Fruit fly (Drosophila melanogaster) whole organism, embryonic: ENCODE data around the gene CG13031.

ENCODE experiments used
- BtbVII ChIP-seq: fragments of 200-800 bp; sonication (Bioruptor generic); optimal IDR thresholded peaks from 3 replicates; lab custom pipeline; 2017; ENCODE audit warnings: missing biosample characterization, mild to moderate bottlenecking, missing genetic modification characterization
- CG10321 ChIP-seq: fragments of 200-800 bp; sonication (Bioruptor generic); IDR thresholded peaks from 2 replicates; pipeline ENCODE4 v1.3.6; 2022; ENCODE audit warnings: missing biosample characterization, missing genetic modification characterization
- CG12219 ChIP-seq: fragments of 200-800 bp; sonication (Bioruptor generic); optimal IDR thresholded peaks from 3 replicates; lab custom pipeline; 2018; ENCODE audit warnings: missing biosample characterization, mild to moderate bottlenecking, missing genetic modification characterization
- CG12769 ChIP-seq: fragments of 200-800 bp; sonication (Bioruptor generic); optimal IDR thresholded peaks from 2 replicates; lab custom pipeline; 2019; ENCODE audit warnings: missing biosample characterization, mild to moderate bottlenecking, missing genetic modification characterization, moderate library complexity
- CG12942 ChIP-seq: fragments of 200-800 bp; sonication (Bioruptor generic); optimal IDR thresholded peaks from 3 replicates; lab custom pipeline; 2016; ENCODE audit warnings: missing biosample characterization, missing genetic modification characterization
- CG13775 ChIP-seq: fragments of 200-800 bp; sonication (Bioruptor generic); optimal IDR thresholded peaks from 3 replicates; lab custom pipeline; 2017; ENCODE audit warnings: missing biosample characterization, mild to moderate bottlenecking, missing genetic modification characterization
- CG14014 ChIP-seq: fragments of 200-800 bp; sonication (Bioruptor generic); IDR thresholded peaks from 2 replicates; pipeline ENCODE4 v1.3.6; 2022; ENCODE audit warnings: missing biosample characterization, missing genetic modification characterization
- CG14710 ChIP-seq: fragments of 200-800 bp; sonication (Bioruptor generic); optimal IDR thresholded peaks from 3 replicates; lab custom pipeline; 2019; ENCODE audit warnings: missing biosample characterization, mild to moderate bottlenecking, missing genetic modification characterization, moderate library complexity
- CG14965 ChIP-seq: fragments of 200-800 bp; sonication (Bioruptor generic); optimal IDR thresholded peaks from 2 replicates; lab custom pipeline; 2016; ENCODE audit warnings: missing biosample characterization, missing genetic modification characterization, borderline replicate concordance
- CG1529 ChIP-seq: fragments of 200-800 bp; sonication (Bioruptor generic); optimal IDR thresholded peaks from 3 replicates; lab custom pipeline; 2018; ENCODE audit warnings: missing biosample characterization, missing genetic modification characterization
- CG15601 ChIP-seq: fragments of 200-800 bp; sonication (Bioruptor generic); optimal IDR thresholded peaks from 3 replicates; lab custom pipeline; 2019; ENCODE audit warnings: missing biosample characterization, mild to moderate bottlenecking, missing genetic modification characterization, moderate library complexity
- CG15696 ChIP-seq: fragments of 200-800 bp; sonication (Bioruptor generic); optimal IDR thresholded peaks from 2 replicates; lab custom pipeline; 2019; ENCODE audit warnings: missing biosample characterization, mild to moderate bottlenecking, missing genetic modification characterization, moderate library complexity
- CG17361 ChIP-seq: fragments of 200-800 bp; sonication (Bioruptor generic); IDR thresholded peaks from 3 replicates; pipeline ENCODE4 v1.3.6; 2022; ENCODE audit warnings: missing biosample characterization, missing genetic modification characterization
- CG17385 ChIP-seq: fragments of 200-800 bp; sonication (Bioruptor generic); optimal IDR thresholded peaks from 3 replicates; lab custom pipeline; 2018; ENCODE audit warnings: missing biosample characterization, mild to moderate bottlenecking, missing genetic modification characterization
- CG17568 ChIP-seq: fragments of 200-800 bp; sonication (Bioruptor generic); optimal IDR thresholded peaks from 2 replicates; lab custom pipeline; 2018; ENCODE audit warnings: missing biosample characterization, mild to moderate bottlenecking, missing genetic modification characterization, moderate library complexity
- CG18599 ChIP-seq: fragments of 200-800 bp; sonication (Bioruptor generic); optimal IDR thresholded peaks from 3 replicates; lab custom pipeline; 2017; ENCODE audit warnings: missing biosample characterization, missing genetic modification characterization, mild to moderate bottlenecking, moderate library complexity, missing genetic modification reagents
- CG3995 ChIP-seq: fragments of 200-800 bp; sonication (Bioruptor generic); optimal IDR thresholded peaks from 3 replicates; lab custom pipeline; 2016; ENCODE audit warnings: missing biosample characterization, missing genetic modification characterization
- CG42726 ChIP-seq: fragments of 200-800 bp; sonication (Bioruptor generic); IDR thresholded peaks from 2 replicates; pipeline ENCODE4 v1.3.6; 2022; ENCODE audit warnings: missing biosample characterization, missing genetic modification characterization; ENCODE audit not compliant: partially characterized antibody
- CG4328 ChIP-seq: fragments of 200-800 bp; sonication (Bioruptor generic); optimal IDR thresholded peaks from 3 replicates; lab custom pipeline; 2017; ENCODE audit warnings: missing biosample characterization, missing genetic modification reagents, missing genetic modification characterization
- CG6765 ChIP-seq: fragments of 200-800 bp; sonication (Bioruptor generic); optimal IDR thresholded peaks from 3 replicates; lab custom pipeline; 2017; ENCODE audit warnings: missing biosample characterization, mild to moderate bottlenecking, missing genetic modification characterization
- CG7372 ChIP-seq: fragments of 200-800 bp; sonication (Bioruptor generic); IDR thresholded peaks from 2 replicates; pipeline ENCODE4 v1.3.6; 2022; ENCODE audit warnings: missing biosample characterization, missing genetic modification characterization
- CG7745 ChIP-seq: fragments of 200-800 bp; sonication (Bioruptor generic); optimal IDR thresholded peaks from 2 replicates; lab custom pipeline; 2018; ENCODE audit warnings: missing biosample characterization, mild to moderate bottlenecking, missing genetic modification characterization, moderate library complexity
- CG9817 ChIP-seq: fragments of 200-800 bp; sonication (Bioruptor generic); optimal IDR thresholded peaks from 2 replicates; lab custom pipeline; 2018; ENCODE audit warnings: missing biosample characterization, mild to moderate bottlenecking, missing genetic modification characterization, moderate library complexity
- CG9932 ChIP-seq: fragments of 200-800 bp; sonication (Bioruptor generic); IDR thresholded peaks from 2 replicates; pipeline ENCODE4 v1.3.6; 2022; ENCODE audit warnings: missing biosample characterization, missing genetic modification characterization
- Dip3 ChIP-seq: fragments of 200-800 bp; sonication (Bioruptor generic); optimal IDR thresholded peaks from 3 replicates; lab custom pipeline; 2016; ENCODE audit warnings: missing biosample characterization, missing genetic modification characterization
- HLH54F ChIP-seq: fragments of 200-800 bp; sonication (Bioruptor generic); optimal IDR thresholded peaks from 3 replicates; lab custom pipeline; 2016; ENCODE audit warnings: missing biosample characterization, missing genetic modification characterization
- HmgD ChIP-seq: fragments of 200-800 bp; sonication (Bioruptor generic); optimal IDR thresholded peaks from 3 replicates; lab custom pipeline; 2016; ENCODE audit warnings: missing biosample characterization, missing genetic modification characterization
- Kr ChIP-seq: fragments of 200-800 bp; sonication (Bioruptor generic); optimal IDR thresholded peaks from 2 replicates; lab custom pipeline; 2017; ENCODE audit warnings: missing biosample characterization, mild to moderate bottlenecking, missing genetic modification characterization
- Lhr ChIP-seq: fragments of 200-800 bp; sonication (Bioruptor generic); optimal IDR thresholded peaks from 3 replicates; lab custom pipeline; 2017; ENCODE audit warnings: mild to moderate bottlenecking, missing biosample characterization, missing genetic modification reagents, missing genetic modification characterization
- MTF-1 ChIP-seq: fragments of 200-800 bp; sonication (Bioruptor generic); optimal IDR thresholded peaks from 2 replicates; lab custom pipeline; 2018; ENCODE audit warnings: missing biosample characterization, mild to moderate bottlenecking, missing genetic modification characterization, borderline replicate concordance
- Oli ChIP-seq: fragments of 200-800 bp; sonication (Bioruptor generic); optimal IDR thresholded peaks from 2 replicates; lab custom pipeline; 2018; ENCODE audit warnings: missing biosample characterization, mild to moderate bottlenecking, missing genetic modification characterization, moderate library complexity
- Spps ChIP-seq: fragments of 200-800 bp; sonication (Bioruptor generic); optimal IDR thresholded peaks from 2 replicates; lab custom pipeline; 2018; ENCODE audit warnings: missing biosample characterization, mild to moderate bottlenecking, missing genetic modification characterization
- Xbp1 ChIP-seq: fragments of 200-800 bp; sonication (Bioruptor generic); optimal IDR thresholded peaks from 3 replicates; lab custom pipeline; 2016; ENCODE audit warnings: missing biosample characterization, mild to moderate bottlenecking, missing genetic modification characterization
- al ChIP-seq: fragments of 200-800 bp; sonication (Bioruptor generic); IDR thresholded peaks from 2 replicates; pipeline ENCODE4 v1.3.6; 2022; ENCODE audit warnings: missing biosample characterization, missing genetic modification characterization
- amos ChIP-seq: fragments of 200-800 bp; sonication (Bioruptor generic); IDR thresholded peaks from 2 replicates; pipeline ENCODE4 v1.3.6; 2022; ENCODE audit warnings: missing biosample characterization, missing genetic modification characterization; ENCODE audit not compliant: partially characterized antibody
- aop ChIP-seq: fragments of 200-800 bp; sonication (Bioruptor generic); IDR thresholded peaks from 2 replicates; pipeline ENCODE4 v1.3.6; 2022; ENCODE audit warnings: missing biosample characterization, missing genetic modification characterization
- chinmo ChIP-seq: fragments of 200-800 bp; sonication (Bioruptor generic); IDR thresholded peaks from 4 replicates; pipeline ENCODE4 v1.3.6; 2022; ENCODE audit warnings: missing biosample characterization, missing genetic modification characterization; ENCODE audit not compliant: partially characterized antibody
- en ChIP-seq: fragments of 200-800 bp; sonication (Bioruptor generic); optimal IDR thresholded peaks from 2 replicates; lab custom pipeline; 2016; ENCODE audit warnings: missing biosample characterization, missing genetic modification characterization
- eve ChIP-seq, 2 experiments: fragments of >200 bp; optimal IDR thresholded peaks; 2 replicates each; lab custom pipeline; 2017; ENCODE audit warnings: missing biosample characterization in 2 of 2, missing genetic modification characterization in 2 of 2
- fd102C ChIP-seq: fragments of 200-800 bp; sonication (Bioruptor generic); optimal IDR thresholded peaks from 2 replicates; lab custom pipeline; 2018; ENCODE audit warnings: missing biosample characterization, mild to moderate bottlenecking, missing genetic modification characterization, moderate library complexity
- ftz-f1 ChIP-seq: fragments of 200-800 bp; sonication (Bioruptor generic); optimal IDR thresholded peaks from 2 replicates; lab custom pipeline; 2016; ENCODE audit warnings: missing biosample characterization, missing genetic modification characterization
- lbe ChIP-seq: fragments of 200-800 bp; sonication (Bioruptor generic); optimal IDR thresholded peaks from 2 replicates; lab custom pipeline; 2016; ENCODE audit warnings: missing biosample characterization, mild to moderate bottlenecking, missing genetic modification characterization
- pan ChIP-seq, 4 experiments: fragments of >200 bp in 3 of 4; fragments of 200-800 bp in 1 of 4; sonication (Bioruptor generic) in 1 of 4; optimal IDR thresholded peaks in 3 of 4; IDR thresholded peaks in 1 of 4; 2 replicates each; pipeline versions ENCODE4 v1.3.6 to Lab custom; 2017 to 2022; ENCODE audit warnings: missing biosample characterization in 2 of 4, missing genetic modification characterization in 2 of 4, mixed read lengths in 1 of 4
- seq ChIP-seq: fragments of 200-800 bp; sonication (Bioruptor generic); IDR thresholded peaks from 2 replicates; pipeline ENCODE4 v1.3.6; 2022; ENCODE audit warnings: missing biosample characterization, missing genetic modification characterization
- sim ChIP-seq: fragments of 200-800 bp; sonication (Bioruptor generic); IDR thresholded peaks from 2 replicates; pipeline ENCODE4 v1.3.6; 2022; ENCODE audit warnings: missing biosample characterization, missing genetic modification characterization
- sqz ChIP-seq: fragments of 200-800 bp; sonication (Bioruptor generic); optimal IDR thresholded peaks from 3 replicates; lab custom pipeline; 2018; ENCODE audit warnings: missing biosample characterization, mild to moderate bottlenecking, missing genetic modification characterization
- unpg ChIP-seq: fragments of 200-800 bp; sonication (Bioruptor generic); optimal IDR thresholded peaks from 3 replicates; lab custom pipeline; 2018; ENCODE audit warnings: missing biosample characterization, mild to moderate bottlenecking, missing genetic modification characterization, moderate library complexity

The CG13031 gene

DNA sequence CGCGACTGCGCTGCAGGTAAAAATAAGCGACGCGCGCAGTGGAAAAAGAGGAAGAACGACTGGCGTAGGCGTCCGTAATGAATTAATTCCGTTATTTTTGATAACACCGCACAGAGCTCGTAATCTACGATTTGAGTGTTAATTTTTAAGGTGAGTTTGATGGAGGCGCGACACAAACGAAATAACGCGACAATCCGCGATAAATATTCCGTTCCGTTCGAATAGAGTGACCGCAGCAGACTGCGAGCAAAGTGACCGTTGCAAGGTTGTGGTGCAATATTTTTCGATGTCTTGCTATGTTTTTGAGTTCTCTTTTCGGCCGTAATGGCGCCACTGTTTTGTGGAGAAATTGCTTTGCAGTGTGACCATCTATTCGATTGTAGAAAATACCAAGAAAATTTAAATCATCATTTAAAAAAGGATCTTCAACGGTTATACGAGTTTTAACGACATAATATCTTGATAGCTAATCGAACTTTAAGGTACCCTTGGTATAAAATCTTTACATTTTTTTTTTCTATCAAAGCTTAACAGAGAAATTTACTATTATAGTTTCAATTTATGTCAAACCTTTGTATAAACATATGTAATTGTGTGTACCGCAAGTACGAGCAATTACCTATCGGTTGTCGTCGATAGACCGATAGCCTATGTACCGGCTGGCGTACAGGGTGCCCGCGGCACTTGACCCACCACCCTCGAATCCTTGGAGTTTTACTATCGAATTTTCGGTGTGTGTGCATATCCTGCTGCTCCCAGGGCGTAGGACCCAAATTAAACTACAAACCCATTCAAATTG lies 13.0 kb upstream of the CG13031 start, which contains the start of the genes CG43954, Lasp and Dab (continued):
- TF ChIP-seq sim (GFP tag; lab: Robert Waterston, UW) (no peak), CG15601 (tag; lab: Kevin White, UChicago) (peak; percentile 48), Kr (GFP tag; lab: Kevin White, UChicago) (no peak), ftz-f1 (GFP tag; lab: Kevin White, UChicago) (peak; percentile 81), pan (optimal IDR thresholded peaks at IDR 0.05; lab: Kevin White, UChicago) (no peak), pan (GFP tag; optimal IDR thresholded peaks at IDR 0.05 in 1 of 2, IDR thresholded peaks at IDR 0.05 in 1 of 2) (peak in 1 of 2 experiments; percentile 51), unpg (peak; percentile 32), CG7372 (no peak), MTF-1 (GFP tag; lab: Kevin White, UChicago) (peak; percentile 85), en (no peak), CG6765 (GFP tag; lab: Kevin White, UChicago) (peak; percentile 13), BtbVII (GFP tag; lab: Kevin White, UChicago) (peak; percentile 52), CG9932 (GFP tag; lab: Robert Waterston, UW) (peak; percentile 50), CG14014 (GFP tag; lab: Robert Waterston, UW) (peak; percentile 26; the same call in 1 of the 2 replicates), CG4328 (GFP tag; lab: Kevin White, UChicago) (no peak), CG1529 (no peak), chinmo (GFP tag; lab: Robert Waterston, UW) (peak; percentile 99), CG12219 (GFP tag; lab: Kevin White, UChicago) (no peak), HLH54F (GFP tag; lab: Kevin White, UChicago) (no peak), CG17568 (GFP tag; lab: Kevin White, UChicago) (peak; percentile 40), CG12942 (peak; percentile 1), CG14710 (tag; lab: Kevin White, UChicago) (peak; percentile 66), al (GFP tag; lab: Robert Waterston, UW) (no peak), CG12769 (tag; lab: Kevin White, UChicago) (no peak), fd102C (peak; percentile 34), Lhr (GFP tag; lab: Kevin White, UChicago) (peak; percentile 95), CG9817 (tag; lab: Kevin White, UChicago) (no peak), eve (GFP tag; optimal IDR thresholded peaks at IDR 0.05; lab: Kevin White, UChicago) (no peak), Oli (no peak), HmgD (GFP tag; lab: Kevin White, UChicago) (no peak), CG17385 (GFP tag; lab: Kevin White, UChicago) (peak; percentile 82), CG7745 (tag; lab: Kevin White, UChicago) (peak; percentile 5), Xbp1 (GFP tag; lab: Kevin White, UChicago) (peak; percentile 17), aop (GFP tag; lab: Robert Waterston, UW) (no peak), CG13775 (GFP tag; lab: Kevin White, UChicago) (no peak), Spps (peak; percentile 8), CG14965 (no peak), lbe (GFP tag; lab: Kevin White, UChicago) (no peak), CG17361 (GFP tag; lab: Robert Waterston, UW) (peak; percentile 42; the same call in 2 of the 3 replicates), seq (GFP tag; lab: Robert Waterston, UW) (peak; percentile 32; the same call in 1 of the 2 replicates), CG18599 (GFP tag; lab: Kevin White, UChicago) (no peak), CG10321 (GFP tag; lab: Robert Waterston, UW) (peak; percentile 51), Dip3 (no peak), sqz (GFP tag; lab: Kevin White, UChicago) (no peak), CG42726 (GFP tag; lab: Robert Waterston, UW) (peak; percentile 70; the same call in 1 of the 2 replicates), CG3995 (GFP tag; lab: Kevin White, UChicago) (peak; percentile 88), amos (GFP tag; lab: Robert Waterston, UW) (peak; percentile 34; the same call in 1 of the 2 replicates), CG15696 (tag; lab: Kevin White, UChicago) (no peak)
